Fruit fly (Drosophila melanogaster) whole organism, wandering third instar larva: ENCODE results near the gene CG17010.

Source experiments
- Abd-B ChIP-seq: fragments of >200 bp; optimal IDR thresholded peaks from 2 replicates; lab custom pipeline; 2017; ENCODE audit warnings: missing biosample characterization, missing genetic modification characterization
- CrebA ChIP-seq: fragments of 200-800 bp; sonication (Bioruptor generic); optimal IDR thresholded peaks from 2 replicates; lab custom pipeline; 2016; ENCODE audit warnings: missing biosample characterization, mild to moderate bottlenecking, missing genetic modification characterization, borderline replicate concordance
- Dfd ChIP-seq: fragments of >200 bp; optimal IDR thresholded peaks from 2 replicates; lab custom pipeline; 2017; ENCODE audit warnings: missing biosample characterization, missing genetic modification characterization
- GATAd ChIP-seq: sonication (Bioruptor generic); optimal IDR thresholded peaks from 2 replicates; lab custom pipeline; 2016; ENCODE audit warnings: missing biosample characterization, missing genetic modification characterization
- HLH106 ChIP-seq: fragments of 200-800 bp; optimal IDR thresholded peaks from 3 replicates; lab custom pipeline; 2019; ENCODE audit warnings: missing biosample characterization, mild to moderate bottlenecking, missing genetic modification characterization, moderate library complexity
- Hnf4 ChIP-seq: fragments of 200-800 bp; sonication (Bioruptor generic); optimal IDR thresholded peaks from 2 replicates; lab custom pipeline; 2016; ENCODE audit warnings: missing biosample characterization, mild to moderate bottlenecking, missing genetic modification characterization
- Hr78 ChIP-seq: fragments of >200 bp; optimal IDR thresholded peaks from 2 replicates; lab custom pipeline; 2017; ENCODE audit warnings: missing biosample characterization, missing genetic modification characterization
- Hr83 ChIP-seq: fragments of 200-300 bp; sonication (Bioruptor generic); optimal IDR thresholded peaks from 2 replicates; lab custom pipeline; 2016; ENCODE audit warnings: missing biosample characterization, mild to moderate bottlenecking, missing genetic modification characterization, moderate library complexity; ENCODE audit not compliant: poor library complexity, severe bottlenecking
- Jra ChIP-seq: sonication (Bioruptor generic); optimal IDR thresholded peaks from 2 replicates; lab custom pipeline; 2016; ENCODE audit warnings: missing biosample characterization, missing genetic modification characterization
- Mio ChIP-seq: sonication (Bioruptor generic); optimal IDR thresholded peaks from 2 replicates; lab custom pipeline; 2016; ENCODE audit warnings: missing biosample characterization, missing genetic modification characterization
- Myc ChIP-seq: fragments of >200 bp; optimal IDR thresholded peaks from 2 replicates; lab custom pipeline; 2017
- N ChIP-seq: fragments of >200 bp; optimal IDR thresholded peaks from 2 replicates; lab custom pipeline; 2018; ENCODE audit warnings: missing biosample characterization, missing external identifiers, missing genetic modification characterization
- Sp1 ChIP-seq: fragments of 200-800 bp; sonication (Bioruptor generic); optimal IDR thresholded peaks from 3 replicates; lab custom pipeline; 2019; ENCODE audit warnings: missing biosample characterization, mild to moderate bottlenecking, missing genetic modification characterization, moderate library complexity
- Vsx2 ChIP-seq: fragments of 200-300, 225-300 bp; sonication (Bioruptor generic); optimal IDR thresholded peaks from 2 replicates; lab custom pipeline; 2018; ENCODE audit warnings: missing biosample characterization, missing genetic modification characterization; ENCODE audit not compliant: partially characterized antibody
- br ChIP-seq: fragments of 200-800 bp; sonication (Bioruptor generic); optimal IDR thresholded peaks from 2 replicates; lab custom pipeline; 2016; ENCODE audit warnings: missing biosample characterization, missing genetic modification characterization
- brk ChIP-seq: fragments of 200-800 bp; sonication (Bioruptor generic); optimal IDR thresholded peaks from 2 replicates; lab custom pipeline; 2016; ENCODE audit warnings: missing biosample characterization, mild to moderate bottlenecking, missing genetic modification characterization
- dl ChIP-seq, 2 experiments: fragments of 175-275, 200-275 bp in 1 of 2; fragments of 200-275 bp in 1 of 2; sonication (Bioruptor generic); optimal IDR thresholded peaks; lab custom pipeline; 2018; ENCODE audit warnings: mild to moderate bottlenecking in 2 of 2, missing biosample characterization in 2 of 2, missing genetic modification characterization in 2 of 2, moderate library complexity in 2 of 2; ENCODE audit not compliant: partially characterized antibody in 2 of 2, insufficient read depth in 1 of 2
- dsf ChIP-seq: sonication (Bioruptor generic); optimal IDR thresholded peaks from 2 replicates; lab custom pipeline; 2016; ENCODE audit warnings: missing biosample characterization, missing genetic modification characterization, borderline replicate concordance
- ey ChIP-seq: fragments of 200-800 bp; sonication (Bioruptor generic); optimal IDR thresholded peaks from 2 replicates; lab custom pipeline; 2016; ENCODE audit warnings: missing biosample characterization, missing genetic modification characterization
- foxo ChIP-seq, 2 experiments: fragments of 200-800 bp; sonication (Bioruptor generic); optimal IDR thresholded peaks; 2 replicates in 1 of 2; 3 replicates in 1 of 2; lab custom pipeline; 2016 to 2017; ENCODE audit warnings: missing biosample characterization in 2 of 2, missing genetic modification characterization in 2 of 2
- h ChIP-seq: fragments of 200-800 bp; sonication (Bioruptor generic); optimal IDR thresholded peaks from 3 replicates; lab custom pipeline; 2016; ENCODE audit warnings: missing biosample characterization, mild to moderate bottlenecking, missing genetic modification characterization
- jim ChIP-seq: fragments of 175-275, 200-325 bp; sonication (Bioruptor generic); optimal IDR thresholded peaks from 2 replicates; lab custom pipeline; 2016; ENCODE audit warnings: missing biosample characterization, mild to moderate bottlenecking, missing genetic modification characterization
- pan ChIP-seq: fragments of >200 bp; optimal IDR thresholded peaks from 2 replicates; lab custom pipeline; 2017
- rgr ChIP-seq: fragments of 200-800 bp; sonication (Bioruptor generic); optimal IDR thresholded peaks from 3 replicates; lab custom pipeline; 2016; ENCODE audit warnings: missing biosample characterization, mild to moderate bottlenecking, missing genetic modification characterization
- sage ChIP-seq: fragments of 200-800 bp; sonication (Bioruptor generic); optimal IDR thresholded peaks from 2 replicates; lab custom pipeline; 2016; ENCODE audit warnings: missing biosample characterization, mild to moderate bottlenecking, missing genetic modification characterization
- sv ChIP-seq: fragments of 200-800 bp; sonication (Bioruptor generic); optimal IDR thresholded peaks from 3 replicates; lab custom pipeline; 2016; ENCODE audit warnings: missing biosample characterization, missing genetic modification characterization
- woc ChIP-seq: sonication (Bioruptor generic); optimal IDR thresholded peaks from 2 replicates; lab custom pipeline; 2016; ENCODE audit warnings: missing biosample characterization, mild to moderate bottlenecking, missing genetic modification characterization

The CG17010 gene

dm6 chr2L:12373559-12373958, 17.3 kb downstream of the CG17010 start:
- TF ChIP-seq Jra (GFP tag; lab: Kevin White, UChicago) = no peak
- TF ChIP-seq h = no peak
- no peak for TF ChIP-seq GATAd (GFP tag; lab: Kevin White, UChicago)
- TF ChIP-seq br (GFP tag; lab: Kevin White, UChicago) = no peak
- no peak for TF ChIP-seq HLH106 (tag; lab: Kevin White, UChicago)
- no peak for TF ChIP-seq rgr
- TF ChIP-seq Mio (GFP tag; lab: Kevin White, UChicago) = no peak
- no peak for TF ChIP-seq dl (GFP tag; optimal IDR thresholded peaks at IDR 0.05; lab: Kevin White, UChicago; ENCODE audit: insufficient read depth in 1 of 2, partially characterized antibody in 2 of 2)
- TF ChIP-seq foxo (GFP tag; optimal IDR thresholded peaks at IDR 0.05; lab: Kevin White, UChicago) = no peak
- no peak for TF ChIP-seq Abd-B (GFP tag; lab: Kevin White, UChicago)
- TF ChIP-seq woc (GFP tag; lab: Kevin White, UChicago) = no peak
- TF ChIP-seq jim (GFP tag; lab: Kevin White, UChicago) = no peak
- TF ChIP-seq, all 38 proteins: peak for 0

dm6 chr2L:12374546-12375081, 18.4 kb downstream of the CG17010 start:
- peak; percentile 1 for TF ChIP-seq Dfd (GFP tag; lab: Kevin White, UChicago)
- TF ChIP-seq Hr78 = no peak
- no peak for TF ChIP-seq N (GFP tag; lab: Kevin White, UChicago)
- no peak for TF ChIP-seq Myc
- no peak for TF ChIP-seq Vsx2 (GFP tag; lab: Kevin White, UChicago)

DNA sequence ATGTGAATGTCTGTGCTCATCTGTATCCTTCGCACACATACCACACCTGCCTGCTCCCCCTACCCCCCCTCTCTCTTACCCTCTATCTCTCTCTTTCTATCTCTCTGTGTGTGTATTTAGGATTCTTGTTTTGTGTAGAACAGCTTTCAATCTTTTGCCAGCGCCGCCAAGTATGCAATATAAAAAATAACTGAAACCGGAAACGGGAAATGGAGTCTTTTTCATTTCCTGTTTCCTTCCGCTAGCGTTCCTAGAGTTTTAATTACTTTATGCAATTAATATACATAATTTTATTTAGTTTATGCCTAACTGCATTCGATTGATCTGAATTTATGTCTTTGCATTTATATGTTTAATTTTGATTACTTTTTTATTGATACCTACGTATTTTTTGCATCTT, 36.2 kb downstream of the CG17010 start:
- no peak for TF ChIP-seq GATAd (GFP tag; lab: Kevin White, UChicago)
- TF ChIP-seq sv (GFP tag; lab: Kevin White, UChicago) = no peak
- no peak for TF ChIP-seq HLH106 (tag; lab: Kevin White, UChicago)
- no peak for TF ChIP-seq Myc
- no peak for TF ChIP-seq Sp1 (GFP tag; lab: Kevin White, UChicago)
- TF ChIP-seq CrebA (GFP tag; lab: Kevin White, UChicago) = no peak
- no peak for TF ChIP-seq sage (GFP tag; lab: Kevin White, UChicago)
- TF ChIP-seq Hr83 (GFP tag; lab: Kevin White, UChicago) = no peak
- no peak for TF ChIP-seq Jra (GFP tag; lab: Kevin White, UChicago)
- TF ChIP-seq Dfd (GFP tag; lab: Kevin White, UChicago) = no peak
- no peak for TF ChIP-seq Hnf4 (GFP tag; lab: Kevin White, UChicago)
- TF ChIP-seq rgr = no peak
- TF ChIP-seq Abd-B (GFP tag; lab: Kevin White, UChicago) = no peak

DNA sequence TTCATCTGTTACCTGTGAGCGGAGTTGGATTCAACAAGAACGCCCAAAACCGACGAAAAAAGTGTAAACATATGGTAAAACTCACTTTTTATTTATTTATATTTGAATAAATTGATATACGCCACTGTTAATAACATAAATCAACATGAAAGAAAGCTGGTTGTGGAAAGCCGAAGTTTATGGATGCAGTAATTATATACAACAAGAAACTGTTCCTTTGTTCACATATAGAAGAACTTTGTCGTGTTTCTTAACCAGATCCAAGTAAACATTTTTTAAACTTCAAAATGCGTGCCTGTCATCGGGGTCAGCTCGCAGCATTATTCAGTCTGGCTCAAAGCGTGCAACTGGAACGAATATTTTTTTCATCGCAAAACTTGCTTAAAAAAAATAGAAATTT, 41.7 kb downstream of the CG17010 start, which contains the start of gene Pkd2:
Gene Pkd2 (plus strand): TSS at position 301 of the 400 bp plus-strand sequence.
- TF ChIP-seq pan = no peak
- TF ChIP-seq ey (GFP tag; lab: Kevin White, UChicago) = no peak

DNA sequence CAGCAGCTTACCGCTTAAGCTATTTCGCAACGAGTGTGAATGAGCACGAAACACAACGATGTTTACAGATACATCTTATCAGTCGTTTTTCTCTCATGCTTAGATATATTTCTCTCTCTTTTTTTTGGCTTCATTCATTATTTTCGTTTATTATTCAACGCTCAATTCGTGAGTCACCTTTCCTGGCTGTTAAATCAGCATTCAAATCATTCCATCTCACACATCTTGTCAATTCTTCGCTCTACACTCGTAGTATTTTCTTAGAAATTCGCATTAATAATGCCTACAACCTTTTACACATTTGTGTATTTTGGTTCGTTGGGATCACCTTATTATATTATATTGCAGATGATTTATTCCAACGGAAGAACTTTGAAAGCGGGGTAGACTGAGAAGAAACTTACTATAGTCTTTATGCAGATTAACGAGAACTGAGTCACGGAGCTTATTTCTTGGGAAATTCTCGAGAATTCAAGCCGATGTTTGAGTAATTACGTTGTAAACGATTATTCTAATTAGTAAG, 48.4 kb downstream of the CG17010 start:
- no peak for TF ChIP-seq woc (GFP tag; lab: Kevin White, UChicago)
- TF ChIP-seq Hnf4 (GFP tag; lab: Kevin White, UChicago) = no peak
- TF ChIP-seq dsf (GFP tag; lab: Kevin White, UChicago) = no peak
- no peak for TF ChIP-seq br (GFP tag; lab: Kevin White, UChicago)
- no peak for TF ChIP-seq CrebA (GFP tag; lab: Kevin White, UChicago)
- no peak for TF ChIP-seq sage (GFP tag; lab: Kevin White, UChicago)
- TF ChIP-seq brk (GFP tag; lab: Kevin White, UChicago) = no peak
